Fruit fly (Drosophila melanogaster) Kc167 (cell line): ENCODE results near the gene Rel.

Experiments
- Myc ChIP-seq: fragments of >200 bp; optimal IDR thresholded peaks from 2 replicates; lab custom pipeline; 2017; ENCODE audit warnings: missing external identifiers
- Sin3A ChIP-seq: fragments of >200 bp; optimal IDR thresholded peaks from 2 replicates; lab custom pipeline; 2018; ENCODE audit warnings: missing external identifiers
- h ChIP-seq: fragments of >200 bp; optimal IDR thresholded peaks from 3 replicates; lab custom pipeline; 2018; ENCODE audit warnings: missing external identifiers
- insv ChIP-seq: fragments of >200 bp; optimal IDR thresholded peaks from 3 replicates; lab custom pipeline; 2018; ENCODE audit warnings: missing external identifiers
- psq ChIP-seq: fragments of >200 bp; optimal IDR thresholded peaks from 2 replicates; lab custom pipeline; 2017; ENCODE audit warnings: missing external identifiers
- ttk ChIP-seq: sonication (Bioruptor generic); optimal IDR thresholded peaks from 2 replicates; lab custom pipeline; 2017; ENCODE audit warnings: missing external identifiers

DNA sequence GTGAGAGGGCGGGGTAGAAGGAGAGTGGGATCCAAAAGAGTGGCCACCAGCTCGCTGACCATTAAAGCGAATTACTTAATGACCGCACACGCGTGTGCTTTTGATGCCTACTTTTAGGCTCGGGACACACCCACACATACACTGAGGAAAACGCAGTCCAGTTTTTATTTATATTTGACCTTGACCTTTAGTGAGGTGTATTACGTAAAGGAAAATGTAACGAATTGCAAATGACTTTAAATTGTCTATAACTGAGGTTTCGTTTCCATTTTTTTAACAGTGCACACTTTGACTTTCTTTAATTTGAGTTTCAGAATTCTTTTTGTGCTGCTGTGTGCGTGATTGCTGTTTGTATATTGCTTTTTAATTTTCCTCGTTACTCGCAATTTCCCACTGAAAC lies 37.5 kb upstream of the Rel start:
- TF ChIP-seq Sin3A (lab: Kevin White, UChicago): no peak
- TF ChIP-seq insv: no peak
- no peak for TF ChIP-seq h (lab: Kevin White, UChicago)
- no peak for TF ChIP-seq psq (lab: Kevin White, UChicago)
- TF ChIP-seq ttk: no peak
- TF ChIP-seq Myc (lab: Kevin White, UChicago): no peak
